Worm (Caenorhabditis elegans) whole organism, midembryonic: ENCODE results near the gene cpg-1.
A peak's percentile ranks its signal among the peaks of the same experiment; 100 is the strongest.

Experiments
- T22C8.4 ChIP-seq: fragments of 200-800 bp; sonication (Bioruptor generic); IDR thresholded peaks from 2 replicates; pipeline ENCODE4 v1.3.6; 2022; ENCODE audit warnings: missing genetic modification characterization, missing compliant biosample characterization
- cog-1 ChIP-seq: sonication (generic microtip); optimal IDR thresholded peaks from 2 replicates; lab custom pipeline; 2016; ENCODE audit warnings: missing genetic modification characterization, missing compliant biosample characterization
- flt-1 ChIP-seq: fragments of 200-800 bp; sonication (Bioruptor generic); IDR thresholded peaks from 2 replicates; pipeline ENCODE4 v1.3.6; 2022; ENCODE audit warnings: missing genetic modification characterization, missing compliant biosample characterization
- klf-2 ChIP-seq: fragments of 200-800 bp; sonication (Bioruptor generic); conservative IDR thresholded peaks from 2 replicates; pipeline ENCODE4 v1.3.6; 2022; ENCODE audit warnings: missing genetic modification reagents, missing genetic modification characterization, missing compliant biosample characterization
- ref-1 ChIP-seq: fragments of 200-800 bp; sonication (Bioruptor generic); conservative IDR thresholded peaks from 2 replicates; pipeline ENCODE4 v1.3.6; 2022; ENCODE audit warnings: missing genetic modification reagents, missing genetic modification characterization, missing compliant biosample characterization
- tab-1 ChIP-seq: fragments of 200-800 bp; sonication (Bioruptor generic); IDR thresholded peaks from 2 replicates; pipeline ENCODE4 v1.3.6; 2022; ENCODE audit warnings: missing genetic modification characterization, missing compliant biosample characterization
- ztf-23 ChIP-seq: fragments of 200-800 bp; sonication (Bioruptor generic); IDR thresholded peaks from 2 replicates; pipeline ENCODE4 v1.3.6; 2022; ENCODE audit warnings: missing genetic modification reagents, missing genetic modification characterization, missing compliant biosample characterization

DNA sequence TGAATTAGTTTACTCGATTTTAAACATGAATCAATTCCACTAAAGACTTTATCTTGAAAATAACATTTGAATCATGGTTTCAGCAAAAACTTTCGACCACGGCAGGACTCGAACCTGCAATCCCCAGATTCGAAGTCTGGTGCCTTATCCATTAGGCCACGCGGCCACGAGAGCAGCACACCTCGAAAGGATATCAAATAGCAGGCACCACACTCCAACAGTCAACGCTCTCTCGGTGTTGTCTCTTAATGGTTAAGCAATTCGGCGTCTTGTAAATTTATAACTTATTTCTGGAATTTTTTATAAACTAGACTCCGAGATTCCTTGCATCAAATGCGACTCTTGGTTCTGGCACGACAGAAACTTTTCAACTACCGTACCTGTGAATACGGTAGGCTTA is 18.4 kb upstream of the cpg-1 start:
- TF ChIP-seq tab-1 (peak; percentile 97), T22C8.4 (peak; percentile 94), flt-1 (GFP tag; lab: Robert Waterston, UW) (peak; percentile 97), ref-1 (GFP tag; lab: Robert Waterston, UW) (peak; percentile 94), cog-1 (peak; percentile 81), ztf-23 (peak; percentile 88), klf-2 (peak; percentile 91)
